Worm (Caenorhabditis elegans): ENCODE measurements around the gene dpyd-1.

dpyd-1 gene

DNA sequence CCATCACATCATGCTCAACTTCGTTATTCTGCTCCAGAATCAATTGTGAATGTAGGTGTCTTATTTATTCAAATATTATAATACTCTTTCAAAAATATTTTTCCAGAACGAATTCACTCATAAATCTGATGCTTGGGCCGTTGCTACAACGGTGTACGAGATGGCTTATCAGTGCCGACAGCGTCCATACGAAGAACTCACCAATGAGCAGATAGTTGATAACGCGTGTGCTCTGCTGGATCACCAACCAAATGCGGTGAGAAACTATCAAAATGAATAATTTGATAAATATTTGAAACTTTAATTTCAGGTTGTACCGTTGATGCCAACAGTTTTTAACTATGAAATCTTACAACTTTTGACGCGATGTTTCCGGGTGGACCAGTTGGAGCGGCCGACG, 2.0 kb upstream of the dpyd-1 start:
- TF ChIP-seq elt-2 (tag; optimal IDR thresholded peaks at IDR 0.05), result peak; percentile 71
- TF ChIP-seq lin-11 (tag; optimal IDR thresholded peaks at IDR 0.05), result no peak

DNA sequence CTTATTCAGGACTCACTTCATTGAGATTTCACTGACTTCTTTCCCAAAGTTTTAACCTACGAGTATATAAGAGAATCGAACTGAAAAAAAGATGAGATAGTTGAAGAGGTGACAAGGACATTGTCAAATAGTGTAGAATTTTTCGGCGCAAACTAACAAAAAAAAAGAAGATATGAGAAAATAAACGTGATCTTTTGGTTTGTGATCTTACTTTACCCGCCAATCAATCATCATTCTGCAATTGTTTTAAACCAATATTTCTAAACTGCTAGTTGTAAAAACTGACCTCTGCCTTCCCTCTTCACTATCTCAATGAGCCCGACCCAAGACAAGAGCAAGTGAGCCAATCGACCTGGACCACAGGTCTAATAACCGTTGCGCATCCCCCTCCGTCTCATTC, 1.5 kb upstream of the dpyd-1 start:
- TF ChIP-seq hlh-15 (tag; optimal IDR thresholded peaks at IDR 0.05) (no peak), ceh-19 (GFP tag; optimal IDR thresholded peaks at IDR 0.05) (no peak), syd-9 (tag; optimal IDR thresholded peaks at IDR 0.05) (no peak), lin-11 (tag; optimal IDR thresholded peaks at IDR 0.05) (no peak), ama-1 (optimal IDR thresholded peaks at IDR 0.05) (no peak), ztf-16 (tag; optimal IDR thresholded peaks at IDR 0.05) (no peak), unc-55 (GFP tag; optimal IDR thresholded peaks at IDR 0.05) (no peak), pros-1 (tag; optimal IDR thresholded peaks at IDR 0.05) (no peak), pag-3 (tag; optimal IDR thresholded peaks at IDR 0.05; ENCODE audit: borderline replicate concordance) (no peak)

DNA sequence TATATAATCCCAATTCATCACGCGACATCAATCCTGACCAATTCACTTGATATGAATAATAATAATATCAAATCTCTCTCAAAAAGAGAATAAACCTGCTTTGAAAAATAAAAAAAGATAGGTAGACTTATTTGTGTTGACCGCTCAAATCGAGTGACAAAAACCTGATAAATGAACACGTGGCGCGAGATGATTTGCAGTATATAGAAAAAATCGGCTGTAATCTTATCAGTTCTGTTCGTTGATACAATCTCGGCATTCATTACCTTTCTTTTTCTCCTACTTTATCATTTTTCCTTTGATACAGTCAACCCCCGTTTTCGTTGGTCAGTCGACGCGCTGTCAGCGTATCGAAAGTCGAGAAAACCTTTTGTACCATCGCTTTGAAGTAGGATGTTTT, 362 bp upstream of the dpyd-1 start:
- TF ChIP-seq unc-55 (GFP tag; optimal IDR thresholded peaks at IDR 0.05) (no peak), che-1 (tag; optimal IDR thresholded peaks at IDR 0.05) (no peak), syd-9 (tag; optimal IDR thresholded peaks at IDR 0.05) (no peak), elt-2 (tag; optimal IDR thresholded peaks at IDR 0.05) (peak; percentile 49), ets-4 (tag; optimal IDR thresholded peaks at IDR 0.05) (no peak), F13H6.1 (tag; optimal IDR thresholded peaks at IDR 0.05) (no peak)

DNA sequence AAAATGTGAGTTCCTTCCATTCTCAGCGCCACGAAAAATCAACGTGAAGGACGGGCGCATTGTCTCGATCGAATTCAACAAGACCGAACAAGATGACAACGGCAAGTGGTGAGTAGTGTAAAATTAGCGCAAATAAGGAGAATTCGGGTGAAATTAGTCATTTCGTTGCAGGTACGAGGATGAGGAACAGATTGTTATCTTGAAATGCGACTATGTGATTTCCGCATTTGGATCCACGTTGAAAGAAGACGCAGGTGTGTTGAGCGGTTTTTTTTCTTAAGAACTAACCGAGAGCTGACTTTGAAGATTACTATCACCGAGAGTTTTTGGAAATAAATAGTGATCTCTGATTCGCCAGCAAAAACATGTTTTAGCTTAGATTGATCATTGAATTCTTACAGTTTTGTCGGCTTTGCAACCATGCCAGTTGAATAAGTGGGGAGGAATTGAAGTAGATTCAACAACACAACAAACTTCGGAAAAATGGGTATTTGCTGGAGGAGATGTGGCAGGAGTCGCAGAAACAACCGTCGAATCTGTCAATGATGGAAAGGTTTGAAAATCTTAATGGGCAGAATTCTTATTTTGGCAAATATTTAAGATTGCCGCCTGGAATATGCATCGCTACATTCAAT, 2.6 kb downstream of the dpyd-1 start:
- TF ChIP-seq ceh-22 (tag; optimal IDR thresholded peaks at IDR 0.05), result no peak
- no peak for TF ChIP-seq madf-2 (tag; optimal IDR thresholded peaks at IDR 0.05)
- no peak for TF ChIP-seq ceh-9 (tag; optimal IDR thresholded peaks at IDR 0.05)
- no peak for TF ChIP-seq ceh-6 (GFP tag; optimal IDR thresholded peaks at IDR 0.05)
- no peak for TF ChIP-seq pax-1 (tag; optimal IDR thresholded peaks at IDR 0.05)
- TF ChIP-seq unc-86 (tag; optimal IDR thresholded peaks at IDR 0.05), result no peak
- TF ChIP-seq nfya-1 (tag; optimal IDR thresholded peaks at IDR 0.05), result no peak
- TF ChIP-seq ets-4 (tag; optimal IDR thresholded peaks at IDR 0.05), result no peak
- TF ChIP-seq elt-4 (tag; optimal IDR thresholded peaks at IDR 0.05), result no peak
- no peak for TF ChIP-seq K02D7.2 (tag; optimal IDR thresholded peaks at IDR 0.05)
- TF ChIP-seq sox-4 (tag; optimal IDR thresholded peaks at IDR 0.05), result no peak
- no peak for TF ChIP-seq ceh-30 (tag; optimal IDR thresholded peaks at IDR 0.05)
- no peak for TF ChIP-seq pha-2 (tag; optimal IDR thresholded peaks at IDR 0.05)
- TF ChIP-seq hlh-6 (tag; optimal IDR thresholded peaks at IDR 0.05), result no peak
- no peak for TF ChIP-seq ceh-24 (tag; optimal IDR thresholded peaks at IDR 0.05)
- TF ChIP-seq tbx-7 (tag; optimal IDR thresholded peaks at IDR 0.05), result no peak

DNA sequence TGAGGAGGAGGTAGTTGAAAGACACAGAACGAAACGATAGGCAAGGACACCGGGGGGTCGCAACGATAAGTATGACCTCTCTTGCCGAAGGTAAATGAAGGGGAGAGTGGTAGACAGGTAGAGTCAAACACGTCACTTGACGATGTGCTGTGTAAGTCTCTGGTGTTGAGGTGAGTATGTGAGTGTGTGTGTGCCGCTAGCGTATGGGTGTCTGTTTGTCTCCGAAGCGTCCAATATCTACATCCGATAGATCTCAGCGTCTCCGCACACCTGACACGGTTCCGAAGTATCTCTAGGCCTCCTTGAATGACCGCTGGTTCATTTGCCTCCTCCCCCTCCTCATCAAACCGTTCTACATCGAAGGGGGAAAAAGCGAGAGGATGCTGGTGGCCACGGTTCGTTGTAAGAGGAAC, 7.5 kb downstream of the dpyd-1 start:
- TF ChIP-seq hlh-15 (tag; optimal IDR thresholded peaks at IDR 0.05) (no peak), lim-6 (tag; optimal IDR thresholded peaks at IDR 0.05) (no peak), C38D4.7 (GFP tag; optimal IDR thresholded peaks at IDR 0.05) (no peak), ama-1 (optimal IDR thresholded peaks at IDR 0.05) (no peak), ceh-34 (tag; optimal IDR thresholded peaks at IDR 0.05) (peak; percentile 62), ceh-45 (GFP tag; IDR thresholded peaks at IDR 0.05) (no peak), odd-2 (tag; optimal IDR thresholded peaks at IDR 0.05) (no peak), sox-2 (GFP tag; IDR thresholded peaks at IDR 0.05) (no peak), ceh-22 (tag; optimal IDR thresholded peaks at IDR 0.05) (peak; percentile 91), unc-3 (GFP tag; conservative IDR thresholded peaks at IDR 0.05) (no peak), unc-3 (tag; optimal IDR thresholded peaks at IDR 0.05) (no peak), elt-4 (tag; optimal IDR thresholded peaks at IDR 0.05) (no peak), unc-55 (GFP tag; optimal IDR thresholded peaks at IDR 0.05) (peak; percentile 60), zip-5 (tag; optimal IDR thresholded peaks at IDR 0.05) (no peak), nhr-232 (tag; optimal IDR thresholded peaks at IDR 0.05) (no peak), nfya-1 (tag; optimal IDR thresholded peaks at IDR 0.05) (peak; percentile 73), ceh-19 (GFP tag; optimal IDR thresholded peaks at IDR 0.05) (peak; percentile 61), ets-4 (tag; optimal IDR thresholded peaks at IDR 0.05) (no peak), ceh-6 (GFP tag; optimal IDR thresholded peaks at IDR 0.05) (peak; percentile 37), hlh-13 (GFP tag; optimal IDR thresholded peaks at IDR 0.05) (no peak), hlh-30 (tag; optimal IDR thresholded peaks at IDR 0.05; ENCODE audit: insufficient read depth) (peak; percentile 90), fkh-6 (tag; optimal IDR thresholded peaks at IDR 0.05) (no peak), tbx-2 (tag; optimal IDR thresholded peaks at IDR 0.05) (peak; percentile 82), pqm-1 (tag; optimal IDR thresholded peaks at IDR 0.05) (no peak), sdc-2 (tag; optimal IDR thresholded peaks at IDR 0.05) (peak; percentile 83), unc-42 (tag; optimal IDR thresholded peaks at IDR 0.05) (no peak), hlh-6 (tag; optimal IDR thresholded peaks at IDR 0.05) (peak; percentile 42)
